Worm (Caenorhabditis elegans): ENCODE results near the gene M01B2.13.
"Not testable (repeated sequence)": the region's sequence is repeated elsewhere in the genome, so short reads cannot be mapped to it uniquely, and the experiment has no call there.

Gene M01B2.13

DNA sequence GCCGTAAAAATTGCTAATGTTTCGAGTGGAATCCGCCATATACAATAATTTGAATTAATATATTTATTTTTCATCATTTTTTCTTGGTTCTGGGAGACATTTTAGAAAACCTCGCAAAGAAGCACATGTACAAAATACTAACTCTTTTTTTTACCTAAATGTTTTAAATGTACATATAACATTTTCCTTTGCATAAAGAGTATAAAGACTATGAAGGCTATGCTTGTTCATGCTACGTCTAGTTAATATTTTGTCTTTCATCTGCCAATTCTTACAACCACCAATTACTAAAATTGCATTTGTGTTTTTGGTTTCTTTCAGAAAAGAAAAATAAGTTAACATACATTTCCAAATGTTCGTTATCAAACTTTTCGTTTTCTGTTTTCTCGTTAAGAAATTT is 44.4 kb downstream of the M01B2.13 start, which contains the start of gene irld-25:
irld-25 (plus strand) TSS at position 301 of the 400 bp plus-strand sequence.
- TF ChIP-seq F23B12.7 (tag; optimal IDR thresholded peaks at IDR 0.05; ENCODE audit: insufficient read depth) (no peak), let-607 (tag; optimal IDR thresholded peaks at IDR 0.05) (no peak), C06A6.2 (GFP tag; conservative IDR thresholded peaks at IDR 0.05) (no peak), atf-7 (tag; optimal IDR thresholded peaks at IDR 0.05) (no peak), egl-18 (GFP tag; IDR thresholded peaks at IDR 0.05) (no peak), B0035.1 (tag; optimal IDR thresholded peaks at IDR 0.05) (no peak), nhr-80 (tag; optimal IDR thresholded peaks at IDR 0.05) (no peak), lin-26 (GFP tag; IDR thresholded peaks at IDR 0.05) (no peak)

DNA sequence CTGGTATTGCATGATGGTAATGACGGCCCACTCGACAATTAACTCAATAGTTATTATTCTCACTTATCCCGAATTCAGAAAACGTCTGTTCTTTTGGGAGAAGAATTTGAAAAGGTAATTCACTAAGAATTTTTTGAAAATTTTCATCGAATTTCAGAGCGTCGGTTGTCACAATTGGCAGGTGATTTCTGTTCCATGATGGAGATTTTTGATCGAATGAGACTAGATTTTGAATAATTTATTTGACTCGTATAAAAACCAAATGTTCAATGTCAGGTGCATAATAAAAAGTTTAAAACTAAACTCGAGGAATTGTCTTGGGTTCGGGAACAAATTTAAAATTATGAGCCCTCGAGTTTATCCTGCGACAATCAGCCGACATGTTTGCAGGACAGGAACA is 49.0 kb downstream of the M01B2.13 start, which contains the start of gene sri-25:
sri-25 (plus strand) TSS at position 301 of the 400 bp plus-strand sequence.
- TF ChIP-seq T07F8.4 (tag; optimal IDR thresholded peaks at IDR 0.05) = no peak
- no peak for TF ChIP-seq ekl-4 (GFP tag; IDR thresholded peaks at IDR 0.05)
- TF ChIP-seq ceh-40 (GFP tag; IDR thresholded peaks at IDR 0.05) = no peak
- no peak for TF ChIP-seq K11D2.4 (GFP tag; IDR thresholded peaks at IDR 0.05)
- no peak for TF ChIP-seq nhr-90 (tag; optimal IDR thresholded peaks at IDR 0.05)
- TF ChIP-seq ZK185.1 (tag; optimal IDR thresholded peaks at IDR 0.05; ENCODE audit: poor library complexity, severe bottlenecking) = no peak
- no peak for TF ChIP-seq F37B4.10 (GFP tag; IDR thresholded peaks at IDR 0.05)
- TF ChIP-seq C06A6.2 (GFP tag; conservative IDR thresholded peaks at IDR 0.05) = no peak

DNA sequence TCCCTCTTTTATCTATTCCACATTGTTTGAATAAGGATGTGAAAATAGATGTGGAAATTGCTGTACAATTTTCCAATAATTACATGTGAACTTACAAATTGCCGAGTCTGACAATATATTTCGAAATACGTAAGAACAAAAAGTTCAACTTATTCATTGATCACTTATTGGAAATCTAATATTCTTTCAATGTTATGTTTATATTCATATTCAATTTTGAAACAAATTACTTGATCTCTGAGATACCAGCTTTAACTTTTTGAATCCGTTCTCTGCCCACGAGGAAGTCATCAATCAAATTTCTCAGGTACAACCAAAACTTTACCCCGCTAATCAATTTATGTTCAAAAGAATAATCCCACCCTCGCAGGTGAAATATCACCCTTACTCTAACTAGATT is 50.5 kb downstream of the M01B2.13 start, which contains the start of gene sri-26:
sri-26 (plus strand) TSS at position 301 of the 400 bp plus-strand sequence.
- TF ChIP-seq tbx-9 (tag; optimal IDR thresholded peaks at IDR 0.05; ENCODE audit: borderline replicate concordance); egl-44 (GFP tag; IDR thresholded peaks at IDR 0.05); mxl-1 (tag; optimal IDR thresholded peaks at IDR 0.05): not testable (repeated sequence)
